Worm (Caenorhabditis elegans): Measurements from ENCODE around the gene dpy-20.

DNA sequence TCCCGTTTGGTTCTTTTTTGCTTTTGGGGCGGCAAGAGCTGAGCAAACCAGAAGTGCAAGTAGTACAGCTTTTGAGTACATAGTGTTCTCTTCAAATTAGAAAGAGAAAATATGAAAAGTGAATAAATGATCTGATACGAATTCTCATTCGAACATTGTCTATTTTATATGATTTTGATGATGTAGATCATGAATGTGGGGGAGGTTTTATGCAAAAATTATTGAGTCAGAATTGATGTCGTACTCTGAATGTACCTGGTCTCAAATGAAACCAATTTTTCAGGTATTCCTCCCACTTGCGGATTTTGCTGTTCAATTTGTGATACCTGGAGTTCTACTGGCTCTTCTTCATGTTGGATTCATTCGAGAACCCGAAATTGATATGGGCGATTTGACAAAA, 39.6 kb upstream of the dpy-20 start, which contains the start of gene K01A6.4:
- TF ChIP-seq pqm-1 (tag; optimal IDR thresholded peaks at IDR 0.05) (no peak), lin-39 (tag; optimal IDR thresholded peaks at IDR 0.05) (no peak), C34B4.2 (tag; optimal IDR thresholded peaks at IDR 0.05) (no peak), nhr-28 (tag; optimal IDR thresholded peaks at IDR 0.05) (no peak)
